Fruit fly (Drosophila melanogaster): ENCODE data around the gene Sgt1.

DNA sequence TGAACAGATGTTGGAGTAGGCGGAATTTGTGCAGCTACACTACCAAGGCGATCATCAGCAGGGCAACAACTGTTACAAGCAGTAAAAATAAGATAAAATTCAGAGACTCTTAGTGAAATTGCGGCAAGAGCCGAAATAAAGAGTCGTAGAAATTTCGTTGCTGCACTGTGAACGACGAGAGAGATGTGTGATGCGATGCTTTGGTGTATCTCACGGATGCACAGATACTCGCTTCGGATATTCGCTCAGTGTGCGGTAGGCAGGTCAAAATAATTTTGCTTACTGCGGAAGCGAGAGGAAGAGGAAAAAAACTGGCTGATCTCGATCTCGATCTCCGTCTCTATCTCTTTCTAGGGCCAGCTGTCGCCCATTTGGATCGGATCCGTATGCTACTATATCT, 16.3 kb downstream of the Sgt1 start:
- no peak for TF ChIP-seq br (GFP tag; optimal IDR thresholded peaks at IDR 0.05)
- no peak for TF ChIP-seq Jra (GFP tag; optimal IDR thresholded peaks at IDR 0.05)
- no peak for TF ChIP-seq Dif (GFP tag; optimal IDR thresholded peaks at IDR 0.05; ENCODE audit: partially characterized antibody)
- TF ChIP-seq lola (GFP tag; optimal IDR thresholded peaks at IDR 0.05) = no peak
- TF ChIP-seq jim (GFP tag; optimal IDR thresholded peaks at IDR 0.05) = no peak

All from whole organism, wandering third instar larva.